Worm (Caenorhabditis elegans): Measurements from ENCODE around the gene H20J04.6.

H20J04.6 gene

DNA sequence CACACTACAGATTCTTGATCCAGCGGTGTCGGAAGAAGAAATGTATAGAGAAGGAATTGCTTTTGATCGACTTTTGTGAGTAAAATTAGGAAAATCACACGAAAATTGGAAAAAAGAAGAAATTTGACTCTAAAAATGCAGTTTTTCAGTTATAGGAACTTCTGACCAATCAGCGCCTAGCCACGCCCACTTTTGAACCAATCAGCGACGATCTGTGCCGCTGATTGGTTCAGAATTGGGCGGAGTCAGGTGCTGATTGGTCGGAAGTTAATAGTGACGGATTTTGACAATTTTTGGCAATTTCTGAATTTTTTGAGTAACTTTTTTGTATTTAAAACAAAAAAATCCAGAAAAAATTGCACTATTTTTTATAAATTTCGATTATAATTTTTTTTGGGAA lies 18.4 kb downstream of the H20J04.6 start:
- TF ChIP-seq aly-2 (tag; optimal IDR thresholded peaks at IDR 0.05) (no peak), nhr-237 (tag; optimal IDR thresholded peaks at IDR 0.05) (no peak), snpc-4 (tag; optimal IDR thresholded peaks at IDR 0.05) (no peak), unc-39 (tag; optimal IDR thresholded peaks at IDR 0.05) (no peak), mdl-1 (tag; optimal IDR thresholded peaks at IDR 0.05) (no peak), egl-27 (tag; optimal IDR thresholded peaks at IDR 0.05) (no peak), nhr-129 (tag; optimal IDR thresholded peaks at IDR 0.05) (no peak), mab-5 (tag; optimal IDR thresholded peaks at IDR 0.05) (no peak), nhr-21 (tag; optimal IDR thresholded peaks at IDR 0.05) (no peak), nhr-11 (tag; optimal IDR thresholded peaks at IDR 0.05) (no peak)

DNA sequence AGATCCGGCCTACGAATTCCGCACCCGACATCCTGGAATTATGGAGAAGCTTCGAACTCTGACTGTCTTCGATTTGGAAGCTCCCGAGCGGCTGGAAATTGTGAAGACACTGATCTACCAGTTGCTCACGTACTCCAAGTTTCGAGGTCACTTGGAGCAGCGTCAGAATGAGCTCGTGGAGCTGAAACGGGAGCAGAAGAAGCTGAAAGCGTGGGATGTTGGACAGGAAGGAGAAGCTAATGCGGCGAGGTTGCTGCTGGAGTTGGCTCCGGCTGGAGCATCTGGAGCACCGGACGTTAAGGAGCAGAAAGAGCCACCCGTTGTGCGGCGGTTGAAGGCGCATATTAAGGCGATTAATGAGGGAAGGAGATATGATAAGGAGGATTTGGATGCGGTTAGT lies 21.3 kb downstream of the H20J04.6 start:
- TF ChIP-seq nhr-23 (tag; optimal IDR thresholded peaks at IDR 0.05) (no peak), aly-2 (tag; optimal IDR thresholded peaks at IDR 0.05) (no peak), zag-1 (tag; optimal IDR thresholded peaks at IDR 0.05) (no peak), lin-11 (tag; optimal IDR thresholded peaks at IDR 0.05) (no peak), crh-2 (tag; optimal IDR thresholded peaks at IDR 0.05) (no peak), mdl-1 (tag; optimal IDR thresholded peaks at IDR 0.05) (no peak), lin-39 (tag; optimal IDR thresholded peaks at IDR 0.05) (no peak), F13H6.1 (tag; optimal IDR thresholded peaks at IDR 0.05) (no peak), nhr-237 (tag; optimal IDR thresholded peaks at IDR 0.05) (no peak), ztf-1 (GFP tag; conservative IDR thresholded peaks at IDR 0.05) (no peak), elt-3 (tag; optimal IDR thresholded peaks at IDR 0.05) (no peak), lsy-2 (tag; optimal IDR thresholded peaks at IDR 0.05) (no peak), nhr-129 (tag; optimal IDR thresholded peaks at IDR 0.05) (no peak), nhr-25 (tag; optimal IDR thresholded peaks at IDR 0.05) (no peak), alr-1 (tag; optimal IDR thresholded peaks at IDR 0.05) (no peak), gmeb-1 (tag; optimal IDR thresholded peaks at IDR 0.05) (no peak), sma-3 (GFP tag; optimal IDR thresholded peaks at IDR 0.05) (no peak)

DNA sequence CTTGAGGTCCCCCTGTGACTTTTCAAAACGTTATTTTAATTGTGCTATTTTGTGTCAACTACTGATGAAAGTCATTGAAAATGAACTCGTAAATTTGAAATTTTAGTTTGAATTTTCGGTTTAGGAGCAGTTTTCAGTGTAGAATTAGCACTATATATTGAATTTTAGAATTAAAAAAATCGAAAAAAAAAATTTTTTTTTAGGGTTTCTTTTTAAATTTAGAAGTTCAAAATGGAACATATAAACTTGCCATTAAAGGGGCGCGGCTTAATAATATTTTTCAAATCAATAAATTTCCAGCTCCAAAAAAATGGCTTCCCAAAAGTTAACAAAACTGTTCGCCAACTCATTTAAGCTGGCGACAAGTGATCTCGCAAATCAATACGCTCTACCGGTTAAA lies 27.8 kb downstream of the H20J04.6 start, which contains the start of gene H20J04.9:
Gene H20J04.9, plus strand, starts transcription at position 301 of the 400 bp plus-strand sequence.
- TF ChIP-seq nhr-77 (tag; optimal IDR thresholded peaks at IDR 0.05), result no peak
- TF ChIP-seq Y55F3AM.14 (GFP tag; optimal IDR thresholded peaks at IDR 0.05), result no peak
- TF ChIP-seq ztf-11 (tag; optimal IDR thresholded peaks at IDR 0.05), result no peak
- no peak for TF ChIP-seq nhr-237 (tag; optimal IDR thresholded peaks at IDR 0.05)
- TF ChIP-seq snpc-4 (tag; optimal IDR thresholded peaks at IDR 0.05), result no peak
- no peak for TF ChIP-seq mbf-1 (tag; optimal IDR thresholded peaks at IDR 0.05)
- no peak for TF ChIP-seq nhr-10 (tag; optimal IDR thresholded peaks at IDR 0.05)
- no peak for TF ChIP-seq lin-11 (tag; optimal IDR thresholded peaks at IDR 0.05)
- no peak for TF ChIP-seq sma-3 (GFP tag; optimal IDR thresholded peaks at IDR 0.05)

ce11 chrII:4355217-4355616 lies 32.2 kb downstream of the H20J04.6 start, which contains the start of the genes H20J04.7 and H20J04.1:
TSS of gene H20J04.7 (minus strand) at chrII:4355317.
TSS of gene H20J04.1 (plus strand) at chrII:4355613.
- TF ChIP-seq nhr-237 (tag; optimal IDR thresholded peaks at IDR 0.05), result no peak
- TF ChIP-seq unc-39 (tag; optimal IDR thresholded peaks at IDR 0.05), result no peak
- TF ChIP-seq ZK546.5 (tag; optimal IDR thresholded peaks at IDR 0.05), result no peak
- no peak for TF ChIP-seq ztf-1 (GFP tag; conservative IDR thresholded peaks at IDR 0.05)
- no peak for TF ChIP-seq snpc-4 (tag; optimal IDR thresholded peaks at IDR 0.05)
- TF ChIP-seq nhr-23 (tag; optimal IDR thresholded peaks at IDR 0.05), result no peak
- TF ChIP-seq lin-39 (tag; optimal IDR thresholded peaks at IDR 0.05), result no peak
- no peak for TF ChIP-seq peb-1 (tag; optimal IDR thresholded peaks at IDR 0.05)
- no peak for TF ChIP-seq crh-2 (tag; optimal IDR thresholded peaks at IDR 0.05)
- TF ChIP-seq nhr-21 (tag; optimal IDR thresholded peaks at IDR 0.05), result no peak
- no peak for TF ChIP-seq sma-9 (GFP tag; optimal IDR thresholded peaks at IDR 0.05)
- no peak for TF ChIP-seq sma-9 (tag; optimal IDR thresholded peaks at IDR 0.05)
- TF ChIP-seq lsy-2 (tag; optimal IDR thresholded peaks at IDR 0.05), result no peak
- no peak for TF ChIP-seq dmd-4 (tag; optimal IDR thresholded peaks at IDR 0.05)
- no peak for TF ChIP-seq mdl-1 (tag; optimal IDR thresholded peaks at IDR 0.05)
- no peak for TF ChIP-seq sem-4 (tag; optimal IDR thresholded peaks at IDR 0.05)
- TF ChIP-seq skn-1 (tag; optimal IDR thresholded peaks at IDR 0.05), result no peak
- no peak for TF ChIP-seq nhr-11 (tag; optimal IDR thresholded peaks at IDR 0.05)
- TF ChIP-seq gmeb-1 (tag; optimal IDR thresholded peaks at IDR 0.05), result no peak
- no peak for TF ChIP-seq Y55F3AM.14 (GFP tag; optimal IDR thresholded peaks at IDR 0.05)

- TF ChIP-seq nhr-129 (tag; optimal IDR thresholded peaks at IDR 0.05) (no peak), lin-11 (tag; optimal IDR thresholded peaks at IDR 0.05) (no peak), R02D3.7 (tag; optimal IDR thresholded peaks at IDR 0.05) (no peak), skn-1 (tag; optimal IDR thresholded peaks at IDR 0.05) (no peak), nhr-21 (tag; optimal IDR thresholded peaks at IDR 0.05) (no peak), dmd-4 (tag; optimal IDR thresholded peaks at IDR 0.05) (no peak), ama-1 (optimal IDR thresholded peaks at IDR 0.05) (no peak), unc-39 (tag; optimal IDR thresholded peaks at IDR 0.05) (no peak), nhr-25 (tag; optimal IDR thresholded peaks at IDR 0.05) (no peak), C34F6.9 (tag; optimal IDR thresholded peaks at IDR 0.05) (no peak), ceh-82 (tag; optimal IDR thresholded peaks at IDR 0.05) (no peak), blmp-1 (tag; optimal IDR thresholded peaks at IDR 0.05; ENCODE audit: insufficient read depth) (no peak), lsy-2 (tag; optimal IDR thresholded peaks at IDR 0.05) (no peak), ztf-11 (tag; optimal IDR thresholded peaks at IDR 0.05) (no peak), nhr-6 (tag; optimal IDR thresholded peaks at IDR 0.05) (no peak), ztf-1 (GFP tag; conservative IDR thresholded peaks at IDR 0.05) (no peak), egl-27 (tag; optimal IDR thresholded peaks at IDR 0.05) (no peak)
Observed at ce11 chrII:4358765-4359164, 35.7 kb downstream of the H20J04.6 start, which contains the start of gene lat-2. TSS of gene lat-2 (plus strand) at chrII:4359065.
